Fruit fly (Drosophila melanogaster): ENCODE measurements around the gene Herp.

Gene Herp

DNA sequence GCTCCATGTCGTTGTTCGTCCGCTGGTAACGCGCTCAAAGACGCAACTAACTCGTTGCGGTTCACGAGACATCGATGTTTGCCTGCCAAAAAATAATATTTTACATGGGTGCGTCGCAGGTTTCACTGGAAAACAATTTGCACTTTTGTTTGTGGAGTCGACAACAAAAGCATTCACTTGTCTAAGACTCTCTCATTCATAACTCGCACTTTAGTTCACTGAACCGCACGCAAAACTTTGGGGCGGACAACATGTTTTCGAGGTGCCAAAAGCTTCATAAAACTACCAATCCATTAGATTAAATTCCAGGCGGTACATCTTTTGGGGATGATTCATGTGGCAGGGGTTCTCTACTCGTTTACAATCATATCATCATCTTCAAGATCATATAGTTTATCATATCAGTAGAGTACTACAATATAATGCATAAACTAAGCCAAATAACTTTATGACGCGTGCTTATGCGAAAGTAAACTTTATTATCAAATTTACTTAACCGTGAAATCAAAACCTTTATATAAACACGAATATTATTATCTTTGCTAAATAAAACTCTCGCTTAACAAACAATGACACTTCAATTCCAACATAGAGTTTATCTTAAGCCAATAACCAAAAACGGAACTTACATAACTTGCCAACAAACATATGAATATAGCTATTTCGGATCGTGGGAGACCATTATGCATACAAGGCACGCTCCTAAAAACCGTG is 21.7 kb downstream of the Herp start, which contains the start of gene CG7179 (continued):
- TF ChIP-seq E2f2 (GFP tag; IDR thresholded peaks at IDR 0.05) (no peak), CG7987 (GFP tag; optimal IDR thresholded peaks at IDR 0.05) (no peak), CG17361 (GFP tag; IDR thresholded peaks at IDR 0.05) (no peak), Nf-YA (GFP tag; IDR thresholded peaks at IDR 0.05) (no peak), CG3847 (GFP tag; IDR thresholded peaks at IDR 0.05) (no peak), CG32772 (GFP tag; IDR thresholded peaks at IDR 0.05) (no peak), CG4707 (GFP tag; optimal IDR thresholded peaks at IDR 0.05) (no peak), CG18476 (GFP tag; optimal IDR thresholded peaks at IDR 0.05) (no peak), Dad (GFP tag; optimal IDR thresholded peaks at IDR 0.05) (no peak), CG14667 (GFP tag; IDR thresholded peaks at IDR 0.05) (no peak), pum (GFP tag; optimal IDR thresholded peaks at IDR 0.05) (no peak), chinmo (GFP tag; IDR thresholded peaks at IDR 0.05; ENCODE audit: partially characterized antibody) (no peak), CG11560 (tag; IDR thresholded peaks at IDR 0.05) (no peak), Ptx1 (GFP tag; IDR thresholded peaks at IDR 0.05) (no peak), zen2 (GFP tag; IDR thresholded peaks at IDR 0.05; ENCODE audit: partially characterized antibody) (no peak), CG3995 (GFP tag; optimal IDR thresholded peaks at IDR 0.05) (no peak), Dp (GFP tag; optimal IDR thresholded peaks at IDR 0.05) (no peak), CG4404 (GFP tag; IDR thresholded peaks at IDR 0.05) (no peak), CG8290 (GFP tag; optimal IDR thresholded peaks at IDR 0.05) (no peak), CG8290 (tag; optimal IDR thresholded peaks at IDR 0.05) (peak in 1 of 2 experiments; percentile 41), seq (GFP tag; IDR thresholded peaks at IDR 0.05) (no peak), CG31365 (tag; optimal IDR thresholded peaks at IDR 0.05) (no peak), tio (GFP tag; optimal IDR thresholded peaks at IDR 0.05) (no peak), tap (tag; optimal IDR thresholded peaks at IDR 0.05) (no peak), CG9876 (GFP tag; optimal IDR thresholded peaks at IDR 0.05) (no peak), slp2 (GFP tag; optimal IDR thresholded peaks at IDR 0.05) (no peak), CG10274 (GFP tag; optimal IDR thresholded peaks at IDR 0.05) (no peak), Side (GFP tag; optimal IDR thresholded peaks at IDR 0.05) (no peak), CG12391 (tag; optimal IDR thresholded peaks at IDR 0.05) (no peak), lab (GFP tag; optimal IDR thresholded peaks at IDR 0.05) (peak; percentile 61), Meics (GFP tag; optimal IDR thresholded peaks at IDR 0.05) (peak; percentile 51)

DNA sequence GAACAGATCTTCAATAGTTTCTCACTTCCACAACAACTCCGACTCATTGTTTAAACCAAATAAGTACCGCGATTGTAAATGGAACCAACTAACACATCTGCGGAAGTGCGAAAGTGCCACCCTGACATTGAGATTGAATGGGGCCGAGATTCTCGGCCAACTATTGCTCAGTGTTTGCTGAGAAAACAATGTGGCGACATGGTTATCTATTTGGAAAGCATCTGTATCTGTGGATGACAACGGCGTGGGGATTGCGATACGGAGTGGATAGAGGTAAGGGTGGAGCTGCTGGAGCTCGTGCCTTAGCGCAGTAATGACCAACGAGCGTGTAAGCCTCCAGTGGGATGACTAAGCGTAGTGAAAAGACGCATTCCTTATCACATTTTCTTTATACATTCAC is 24.6 kb downstream of the Herp start:
- no peak for TF ChIP-seq CG6272 (GFP tag; IDR thresholded peaks at IDR 0.05)
- no peak for TF ChIP-seq D (optimal IDR thresholded peaks at IDR 0.05)
- no peak for TF ChIP-seq D (GFP tag; optimal IDR thresholded peaks at IDR 0.05)
- no peak for TF ChIP-seq CG4820 (GFP tag; optimal IDR thresholded peaks at IDR 0.05)
- TF ChIP-seq gce (GFP tag; IDR thresholded peaks at IDR 0.05), result no peak
- no peak for TF ChIP-seq CG17612 (GFP tag; IDR thresholded peaks at IDR 0.05)
- no peak for TF ChIP-seq unpg (GFP tag; optimal IDR thresholded peaks at IDR 0.05)
- no peak for TF ChIP-seq lilli (GFP tag; optimal IDR thresholded peaks at IDR 0.05)
- TF ChIP-seq Bdp1 (GFP tag; optimal IDR thresholded peaks at IDR 0.05), result no peak
- TF ChIP-seq HmgD (GFP tag; optimal IDR thresholded peaks at IDR 0.05), result no peak
- TF ChIP-seq nau (GFP tag; optimal IDR thresholded peaks at IDR 0.05), result no peak
- TF ChIP-seq CG6854 (GFP tag; optimal IDR thresholded peaks at IDR 0.05), result no peak
- TF ChIP-seq CG16815 (GFP tag; optimal IDR thresholded peaks at IDR 0.05), result no peak
- no peak for TF ChIP-seq insv (GFP tag; optimal IDR thresholded peaks at IDR 0.05)
- TF ChIP-seq wdn (GFP tag; IDR thresholded peaks at IDR 0.05), result no peak
- no peak for TF ChIP-seq dysf (GFP tag; IDR thresholded peaks at IDR 0.05)
- no peak for TF ChIP-seq eve (GFP tag; optimal IDR thresholded peaks at IDR 0.05)
- no peak for TF ChIP-seq chinmo (GFP tag; IDR thresholded peaks at IDR 0.05; ENCODE audit: partially characterized antibody)
- TF ChIP-seq CG2678 (tag; optimal IDR thresholded peaks at IDR 0.05), result no peak
- TF ChIP-seq CG12942 (GFP tag; optimal IDR thresholded peaks at IDR 0.05), result no peak
- no peak for TF ChIP-seq zfh1 (GFP tag; IDR thresholded peaks at IDR 0.05)
